Fruit fly (Drosophila melanogaster) whole organism, wandering third instar larva: ENCODE data around the gene CG8478.
A peak's percentile ranks its signal among the peaks of the same experiment; 100 is the strongest.

Experiments used
- Abd-B ChIP-seq: fragments of >200 bp; optimal IDR thresholded peaks from 2 replicates; lab custom pipeline; 2017; ENCODE audit warnings: missing biosample characterization, missing genetic modification characterization
- CG32264 ChIP-seq: fragments of 200-800 bp; sonication (Bioruptor generic); optimal IDR thresholded peaks from 2 replicates; lab custom pipeline; 2016; ENCODE audit warnings: missing biosample characterization, missing genetic modification characterization
- CG9705 ChIP-seq: fragments of 200-800 bp; sonication (Bioruptor generic); optimal IDR thresholded peaks from 2 replicates; lab custom pipeline; 2018; ENCODE audit warnings: missing biosample characterization, mild to moderate bottlenecking, missing genetic modification characterization
- CrebA ChIP-seq: fragments of 200-800 bp; sonication (Bioruptor generic); optimal IDR thresholded peaks from 2 replicates; lab custom pipeline; 2016; ENCODE audit warnings: missing biosample characterization, mild to moderate bottlenecking, missing genetic modification characterization, borderline replicate concordance
- Dfd ChIP-seq: fragments of >200 bp; optimal IDR thresholded peaks from 2 replicates; lab custom pipeline; 2017; ENCODE audit warnings: missing biosample characterization, missing genetic modification characterization
- Dif ChIP-seq: fragments of 200-275, 200-300 bp; sonication (Bioruptor generic); optimal IDR thresholded peaks from 2 replicates; lab custom pipeline; 2018; ENCODE audit warnings: missing biosample characterization, missing genetic modification characterization; ENCODE audit not compliant: partially characterized antibody
- HLH106 ChIP-seq: fragments of 200-800 bp; optimal IDR thresholded peaks from 3 replicates; lab custom pipeline; 2019; ENCODE audit warnings: missing biosample characterization, mild to moderate bottlenecking, missing genetic modification characterization, moderate library complexity
- Hnf4 ChIP-seq: fragments of 200-800 bp; sonication (Bioruptor generic); optimal IDR thresholded peaks from 2 replicates; lab custom pipeline; 2016; ENCODE audit warnings: missing biosample characterization, mild to moderate bottlenecking, missing genetic modification characterization
- Hr78 ChIP-seq: fragments of >200 bp; optimal IDR thresholded peaks from 2 replicates; lab custom pipeline; 2017; ENCODE audit warnings: missing biosample characterization, missing genetic modification characterization
- Hr83 ChIP-seq: fragments of 200-300 bp; sonication (Bioruptor generic); optimal IDR thresholded peaks from 2 replicates; lab custom pipeline; 2016; ENCODE audit warnings: missing biosample characterization, mild to moderate bottlenecking, missing genetic modification characterization, moderate library complexity; ENCODE audit not compliant: poor library complexity, severe bottlenecking
- Jra ChIP-seq: sonication (Bioruptor generic); optimal IDR thresholded peaks from 2 replicates; lab custom pipeline; 2016; ENCODE audit warnings: missing biosample characterization, missing genetic modification characterization
- Myc ChIP-seq: fragments of >200 bp; optimal IDR thresholded peaks from 2 replicates; lab custom pipeline; 2017
- N ChIP-seq: fragments of >200 bp; optimal IDR thresholded peaks from 2 replicates; lab custom pipeline; 2018; ENCODE audit warnings: missing biosample characterization, missing external identifiers, missing genetic modification characterization
- OdsH ChIP-seq: fragments of 200-800 bp; sonication (Bioruptor generic); optimal IDR thresholded peaks from 2 replicates; lab custom pipeline; 2016; ENCODE audit warnings: missing biosample characterization, mild to moderate bottlenecking, missing genetic modification characterization
- Rel ChIP-seq, 2 experiments: fragments of 200-800 bp; sonication (Bioruptor generic) in 1 of 2; optimal IDR thresholded peaks; 2 replicates in 1 of 2; 3 replicates in 1 of 2; lab custom pipeline; 2016 to 2019; ENCODE audit warnings: mild to moderate bottlenecking in 2 of 2, missing biosample characterization in 2 of 2, missing genetic modification characterization in 2 of 2, moderate library complexity in 1 of 2
- Sp1 ChIP-seq: fragments of 200-800 bp; sonication (Bioruptor generic); optimal IDR thresholded peaks from 3 replicates; lab custom pipeline; 2019; ENCODE audit warnings: missing biosample characterization, mild to moderate bottlenecking, missing genetic modification characterization, moderate library complexity
- Vsx2 ChIP-seq: fragments of 200-300, 225-300 bp; sonication (Bioruptor generic); optimal IDR thresholded peaks from 2 replicates; lab custom pipeline; 2018; ENCODE audit warnings: missing biosample characterization, missing genetic modification characterization; ENCODE audit not compliant: partially characterized antibody
- br ChIP-seq: fragments of 200-800 bp; sonication (Bioruptor generic); optimal IDR thresholded peaks from 2 replicates; lab custom pipeline; 2016; ENCODE audit warnings: missing biosample characterization, missing genetic modification characterization
- dl ChIP-seq, 2 experiments: fragments of 175-275, 200-275 bp in 1 of 2; fragments of 200-275 bp in 1 of 2; sonication (Bioruptor generic); optimal IDR thresholded peaks; lab custom pipeline; 2018; ENCODE audit warnings: mild to moderate bottlenecking in 2 of 2, missing biosample characterization in 2 of 2, missing genetic modification characterization in 2 of 2, moderate library complexity in 2 of 2; ENCODE audit not compliant: partially characterized antibody in 2 of 2, insufficient read depth in 1 of 2
- dmrt93B ChIP-seq: fragments of 200-800 bp; sonication (Bioruptor generic); optimal IDR thresholded peaks from 2 replicates; lab custom pipeline; 2018; ENCODE audit warnings: missing biosample characterization, mild to moderate bottlenecking, missing genetic modification characterization
- dsf ChIP-seq: sonication (Bioruptor generic); optimal IDR thresholded peaks from 2 replicates; lab custom pipeline; 2016; ENCODE audit warnings: missing biosample characterization, missing genetic modification characterization, borderline replicate concordance
- ey ChIP-seq: fragments of 200-800 bp; sonication (Bioruptor generic); optimal IDR thresholded peaks from 2 replicates; lab custom pipeline; 2016; ENCODE audit warnings: missing biosample characterization, missing genetic modification characterization
- fru ChIP-seq: fragments of 200-800 bp; sonication (Bioruptor generic); optimal IDR thresholded peaks from 3 replicates; lab custom pipeline; 2016; ENCODE audit warnings: missing biosample characterization, mild to moderate bottlenecking, missing genetic modification characterization
- h ChIP-seq: fragments of 200-800 bp; sonication (Bioruptor generic); optimal IDR thresholded peaks from 3 replicates; lab custom pipeline; 2016; ENCODE audit warnings: missing biosample characterization, mild to moderate bottlenecking, missing genetic modification characterization
- pan ChIP-seq: fragments of >200 bp; optimal IDR thresholded peaks from 2 replicates; lab custom pipeline; 2017
- sage ChIP-seq: fragments of 200-800 bp; sonication (Bioruptor generic); optimal IDR thresholded peaks from 2 replicates; lab custom pipeline; 2016; ENCODE audit warnings: missing biosample characterization, mild to moderate bottlenecking, missing genetic modification characterization
- sv ChIP-seq: fragments of 200-800 bp; sonication (Bioruptor generic); optimal IDR thresholded peaks from 3 replicates; lab custom pipeline; 2016; ENCODE audit warnings: missing biosample characterization, missing genetic modification characterization
- tai ChIP-seq: sonication (Bioruptor generic); optimal IDR thresholded peaks from 2 replicates; lab custom pipeline; 2016; ENCODE audit warnings: missing biosample characterization, missing genetic modification characterization
- usp ChIP-seq: fragments of >200 bp; optimal IDR thresholded peaks from 2 replicates; lab custom pipeline; 2017; ENCODE audit warnings: missing biosample characterization, missing genetic modification characterization
- woc ChIP-seq: sonication (Bioruptor generic); optimal IDR thresholded peaks from 2 replicates; lab custom pipeline; 2016; ENCODE audit warnings: missing biosample characterization, mild to moderate bottlenecking, missing genetic modification characterization

The CG8478 gene

DNA sequence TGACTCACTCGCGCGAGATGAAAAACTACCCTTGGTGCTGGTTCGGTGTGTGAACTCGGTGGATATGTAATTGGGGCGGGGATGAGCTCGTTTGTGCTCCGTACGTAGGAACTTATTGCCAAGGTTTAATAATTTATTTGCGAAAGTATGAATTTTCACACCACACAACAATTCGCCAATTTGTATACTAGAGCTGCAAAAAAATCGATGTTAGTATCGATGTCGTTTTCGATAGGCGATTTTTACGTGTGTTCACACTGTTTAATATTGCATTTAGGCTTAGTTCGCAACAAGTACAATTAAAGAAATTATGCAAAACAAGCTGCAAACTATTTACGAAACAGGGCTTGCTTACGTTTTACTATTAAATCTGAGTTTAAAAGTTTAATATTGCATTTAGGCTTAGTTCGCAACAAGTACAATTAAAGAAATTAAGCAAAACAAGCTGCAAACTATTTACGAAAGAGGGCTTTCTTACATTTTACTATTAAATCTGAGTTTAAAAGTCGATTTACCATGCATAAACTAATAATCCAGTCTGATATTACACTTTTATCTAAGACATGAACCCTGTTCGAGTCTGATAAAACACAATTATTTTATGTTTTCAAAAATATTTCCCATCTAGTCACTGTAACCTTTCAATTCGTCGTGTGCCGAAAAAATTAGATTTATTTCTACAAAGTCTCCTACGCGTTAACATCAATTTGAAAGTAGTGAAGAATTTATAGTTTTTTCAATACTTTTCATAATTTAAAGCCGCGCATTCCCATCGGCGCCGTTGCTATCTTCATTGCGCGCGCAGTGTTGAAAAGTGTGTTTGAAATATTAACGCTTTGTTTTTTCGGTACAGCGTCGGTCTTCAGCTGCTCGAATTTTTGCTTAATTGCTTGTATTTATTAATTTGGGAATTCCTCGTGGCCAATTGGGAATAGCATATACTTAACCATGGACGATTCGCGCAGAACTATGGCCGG lies at the start of gene CG8478, which contains the start of gene Snap24:
CG8478 (plus strand) TSS at position 696 of the 977 bp plus-strand sequence.
Snap24 (minus strand) TSS at position 196 of the 977 bp plus-strand sequence.
- TF ChIP-seq HLH106 (tag; lab: Kevin White, UChicago) (no peak), usp (GFP tag; lab: Kevin White, UChicago) (no peak), Rel (GFP tag; optimal IDR thresholded peaks at IDR 0.05; lab: Kevin White, UChicago) (no peak), Rel (tag; optimal IDR thresholded peaks at IDR 0.05; lab: Kevin White, UChicago) (peak; percentile 31), dsf (GFP tag; lab: Kevin White, UChicago) (no peak), Myc (lab: Kevin White, UChicago) (peak; percentile 2), CG9705 (GFP tag; lab: Kevin White, UChicago) (no peak), fru (GFP tag; lab: Kevin White, UChicago) (no peak), N (GFP tag; lab: Kevin White, UChicago) (peak; percentile 8), Jra (GFP tag; lab: Kevin White, UChicago) (peak; percentile 64), dmrt93B (no peak), Vsx2 (GFP tag; lab: Kevin White, UChicago) (no peak)

- TF ChIP-seq N (GFP tag; lab: Kevin White, UChicago) (peak; percentile 78), Myc (lab: Kevin White, UChicago) (no peak)
These were observed 38.1 kb upstream of the CG8478 start, which contains the start of gene hyd for dm6 chr3R:9725121-9725956. TSS of gene hyd (minus strand) at chr3R:9725615.

dm6 chr3R:9730784-9731183 lies 32.7 kb upstream of the CG8478 start, which contains the start of gene FoxP:
TSS of gene FoxP (minus strand) at chr3R:9730872.
- TF ChIP-seq Rel (GFP tag; optimal IDR thresholded peaks at IDR 0.05; lab: Kevin White, UChicago), result no peak
- no peak for TF ChIP-seq Rel (tag; optimal IDR thresholded peaks at IDR 0.05; lab: Kevin White, UChicago)
- TF ChIP-seq Vsx2 (GFP tag; lab: Kevin White, UChicago), result peak; percentile 94
- TF ChIP-seq Dif (GFP tag; lab: Kevin White, UChicago), result peak; percentile 59

DNA sequence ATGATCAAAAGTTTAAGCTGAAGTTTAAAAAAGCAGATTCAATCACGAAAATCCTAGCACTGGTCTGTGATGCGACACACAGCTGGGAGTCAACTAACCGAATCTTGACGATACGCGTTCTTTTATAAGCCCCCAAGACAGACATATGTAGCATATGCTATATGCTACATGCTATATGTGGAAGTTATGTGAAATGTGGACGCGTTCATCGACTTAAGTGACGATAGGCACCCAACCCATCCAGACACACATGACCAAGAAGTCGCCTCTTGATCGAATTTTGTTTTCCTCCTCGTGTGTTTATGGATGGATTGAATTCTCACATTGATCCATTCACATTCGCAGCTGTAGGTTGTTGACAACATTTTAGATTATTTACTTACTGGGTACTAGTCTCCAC lies 30.3 kb upstream of the CG8478 start, which contains the start of gene alphaTub85E:
alphaTub85E (minus strand) TSS at position 101 of the 400 bp plus-strand sequence.
- TF ChIP-seq HLH106 (tag; lab: Kevin White, UChicago) (no peak), OdsH (GFP tag; lab: Kevin White, UChicago) (no peak), usp (GFP tag; lab: Kevin White, UChicago) (no peak), dmrt93B (no peak), Hnf4 (no peak), Abd-B (GFP tag; lab: Kevin White, UChicago) (no peak), CG32264 (GFP tag; lab: Kevin White, UChicago) (no peak), pan (no peak), Vsx2 (GFP tag; lab: Kevin White, UChicago) (no peak), Hr83 (GFP tag; lab: Kevin White, UChicago) (no peak), dl (GFP tag; optimal IDR thresholded peaks at IDR 0.05; lab: Kevin White, UChicago; ENCODE audit: insufficient read depth in 1 of 2, partially characterized antibody in 2 of 2) (no peak), CrebA (GFP tag; lab: Kevin White, UChicago) (no peak), h (GFP tag; lab: Kevin White, UChicago) (no peak), Myc (lab: Kevin White, UChicago) (no peak), Sp1 (GFP tag; lab: Kevin White, UChicago) (no peak), woc (GFP tag; lab: Kevin White, UChicago) (no peak)

dm6 chr3R:9735151-9735550 lies 28.3 kb upstream of the CG8478 start:
- TF ChIP-seq br (GFP tag; lab: Kevin White, UChicago) (no peak), tai (GFP tag; lab: Kevin White, UChicago) (no peak), sage (GFP tag; lab: Kevin White, UChicago) (no peak), ey (GFP tag; lab: Kevin White, UChicago) (no peak), sv (GFP tag; lab: Kevin White, UChicago) (no peak), woc (GFP tag; lab: Kevin White, UChicago) (no peak), OdsH (GFP tag; lab: Kevin White, UChicago) (no peak), fru (GFP tag; lab: Kevin White, UChicago) (no peak), Dfd (GFP tag; lab: Kevin White, UChicago) (no peak), Hr78 (no peak)
- TF ChIP-seq, all 38 proteins: peak for 0
